Worm (Caenorhabditis elegans): ENCODE measurements around the gene F10C1.1.
A peak's percentile ranks its signal among the peaks of the same experiment; 100 is the strongest.

Gene F10C1.1

DNA sequence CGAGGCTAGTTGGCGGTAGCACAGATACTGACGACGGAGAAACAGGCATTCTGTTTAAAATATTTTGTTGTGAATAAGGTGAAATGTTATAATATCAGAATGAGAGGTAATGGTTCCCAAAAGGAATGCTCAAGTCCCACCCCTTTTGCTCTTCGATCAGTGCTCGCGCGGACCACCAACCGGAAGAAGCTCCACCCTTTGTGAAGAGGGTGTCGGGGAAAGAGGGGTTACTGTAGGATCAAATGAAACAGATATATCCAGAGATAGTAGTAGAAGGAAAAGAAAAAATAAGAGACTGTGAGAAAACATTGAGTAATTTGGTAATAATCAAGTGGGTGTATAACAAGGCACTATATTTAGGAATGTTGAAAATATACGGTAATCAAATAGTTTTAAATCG lies at the start of gene F10C1.1, which contains the start of gene dmd-5:
TSS of gene F10C1.1 (plus strand) at position 110 of the 400 bp plus-strand sequence.
TSS of gene dmd-5 (minus strand) at position 101 of the 400 bp plus-strand sequence.
- TF ChIP-seq ama-1 (optimal IDR thresholded peaks at IDR 0.05), result no peak
- TF ChIP-seq scrt-1 (GFP tag; IDR thresholded peaks at IDR 0.05), result no peak
- TF ChIP-seq sea-1 (GFP tag; conservative IDR thresholded peaks at IDR 0.05), result no peak
- no peak for TF ChIP-seq ceh-36 (tag; optimal IDR thresholded peaks at IDR 0.05)
- TF ChIP-seq hmg-4 (GFP tag; optimal IDR thresholded peaks at IDR 0.05), result no peak
- no peak for TF ChIP-seq flt-1 (GFP tag; IDR thresholded peaks at IDR 0.05)
- TF ChIP-seq F13C5.2 (tag; optimal IDR thresholded peaks at IDR 0.05), result no peak
- no peak for TF ChIP-seq tbx-37 (GFP tag; conservative IDR thresholded peaks at IDR 0.05)
- TF ChIP-seq B0310.2 (tag; optimal IDR thresholded peaks at IDR 0.05), result no peak
- TF ChIP-seq ets-7 (tag; optimal IDR thresholded peaks at IDR 0.05), result no peak
- no peak for TF ChIP-seq hnd-1 (tag; optimal IDR thresholded peaks at IDR 0.05)
- TF ChIP-seq aly-1 (tag; optimal IDR thresholded peaks at IDR 0.05), result no peak
- TF ChIP-seq pes-1 (GFP tag; IDR thresholded peaks at IDR 0.05), result no peak
- no peak for TF ChIP-seq tbx-11 (GFP tag; IDR thresholded peaks at IDR 0.05)

DNA sequence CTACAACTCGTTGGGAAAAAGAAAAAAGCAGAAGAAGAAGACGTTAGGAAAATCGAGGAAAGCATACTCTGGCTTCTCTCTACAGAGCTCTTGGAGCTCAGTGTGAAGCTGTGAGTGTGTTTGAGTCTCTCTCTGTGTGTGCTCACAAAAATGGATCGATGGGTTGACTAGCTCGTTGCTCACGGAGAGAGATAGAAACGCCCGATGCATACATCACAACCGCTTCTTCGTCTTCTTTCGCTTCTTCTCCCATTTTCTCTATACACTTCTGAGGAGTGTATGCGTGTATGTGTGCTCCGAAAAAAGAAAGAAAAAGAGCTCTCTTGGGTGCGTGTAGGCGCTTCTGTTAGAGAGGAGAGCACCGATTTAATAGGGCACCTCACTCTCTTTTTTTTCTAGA lies 48.9 kb upstream of the F10C1.1 start:
- no peak for TF ChIP-seq tbx-37 (GFP tag; conservative IDR thresholded peaks at IDR 0.05)

DNA sequence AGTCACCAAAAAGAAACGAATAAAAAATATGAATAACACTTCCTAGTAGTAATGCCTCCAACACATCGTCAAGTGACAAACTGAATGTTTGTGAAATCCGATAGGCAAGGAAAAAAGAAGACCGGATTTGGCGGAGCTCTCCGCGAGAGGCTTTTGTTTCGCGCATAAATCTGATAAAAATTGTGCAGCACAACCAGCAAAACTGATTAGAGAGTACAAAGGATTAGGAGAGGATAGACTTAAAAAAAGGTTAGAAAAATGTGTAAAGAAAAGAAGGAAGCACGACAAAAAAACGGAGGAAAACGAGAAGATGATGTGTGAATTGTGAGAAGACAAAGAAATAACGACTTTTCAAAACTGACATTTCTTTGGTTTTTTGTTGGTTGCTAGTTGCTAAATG lies 46.3 kb upstream of the F10C1.1 start, which contains the start of gene rab-3:
TSS of gene rab-3 (minus strand) at position 147 of the 400 bp plus-strand sequence.
- TF ChIP-seq pes-1 (GFP tag; IDR thresholded peaks at IDR 0.05) (no peak), hnd-1 (tag; optimal IDR thresholded peaks at IDR 0.05) (no peak), hmbx-1 (tag; optimal IDR thresholded peaks at IDR 0.05) (no peak), ceh-13 (GFP tag; optimal IDR thresholded peaks at IDR 0.05) (no peak), sea-1 (GFP tag; conservative IDR thresholded peaks at IDR 0.05) (no peak), F13C5.2 (tag; optimal IDR thresholded peaks at IDR 0.05) (no peak), ets-7 (tag; optimal IDR thresholded peaks at IDR 0.05) (no peak), ceh-36 (tag; optimal IDR thresholded peaks at IDR 0.05) (no peak), ama-1 (optimal IDR thresholded peaks at IDR 0.05) (no peak), hmg-4 (GFP tag; optimal IDR thresholded peaks at IDR 0.05) (no peak), tbx-37 (GFP tag; conservative IDR thresholded peaks at IDR 0.05) (no peak), aly-1 (tag; optimal IDR thresholded peaks at IDR 0.05) (no peak), flt-1 (GFP tag; IDR thresholded peaks at IDR 0.05) (no peak), tbx-11 (GFP tag; IDR thresholded peaks at IDR 0.05) (no peak)

DNA sequence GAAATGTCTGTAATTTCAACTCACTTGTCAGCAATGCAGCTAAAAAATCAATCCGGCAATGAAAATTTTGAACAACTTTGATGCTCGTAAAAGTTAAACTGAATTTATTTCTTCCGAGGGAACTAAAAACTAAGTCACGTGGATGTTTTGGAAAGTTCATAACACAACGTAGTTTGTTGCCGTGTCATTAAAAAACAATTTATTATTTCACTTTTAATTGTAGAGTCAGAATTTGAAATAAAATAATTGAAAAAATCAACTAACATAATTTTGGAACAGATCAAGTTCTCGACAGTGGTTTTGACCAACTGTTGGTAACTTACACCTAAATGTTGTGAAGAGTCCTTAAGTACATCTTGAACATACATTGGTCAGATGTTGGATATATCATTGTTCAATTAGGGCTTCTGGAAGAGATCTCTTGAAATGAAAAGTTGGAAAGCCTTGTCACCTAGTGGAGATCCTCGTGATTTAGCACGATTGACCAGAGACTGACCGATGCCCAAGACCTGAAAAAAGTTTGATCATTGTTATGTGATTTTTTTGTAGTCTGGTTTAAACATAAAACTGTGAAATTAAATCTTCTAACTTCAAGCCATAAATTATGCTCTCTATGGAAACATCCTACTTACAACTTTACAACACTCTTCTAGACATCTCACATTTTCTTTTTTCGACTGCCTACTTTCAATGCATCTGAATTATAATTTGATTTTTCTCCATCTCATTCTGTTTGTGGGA lies 43.5 kb upstream of the F10C1.1 start, which contains the start of the genes C18A3.7 and C18A3.11:
TSS of gene C18A3.7 (minus strand) at position 101 of the 741 bp plus-strand sequence.
TSS of gene C18A3.11 (plus strand) at position 691 of the 741 bp plus-strand sequence.
- TF ChIP-seq hmg-4 (GFP tag; optimal IDR thresholded peaks at IDR 0.05), result no peak
- no peak for TF ChIP-seq F13C5.2 (tag; optimal IDR thresholded peaks at IDR 0.05)
- TF ChIP-seq tra-4 (tag; optimal IDR thresholded peaks at IDR 0.05), result no peak
- no peak for TF ChIP-seq hnd-1 (tag; optimal IDR thresholded peaks at IDR 0.05)

DNA sequence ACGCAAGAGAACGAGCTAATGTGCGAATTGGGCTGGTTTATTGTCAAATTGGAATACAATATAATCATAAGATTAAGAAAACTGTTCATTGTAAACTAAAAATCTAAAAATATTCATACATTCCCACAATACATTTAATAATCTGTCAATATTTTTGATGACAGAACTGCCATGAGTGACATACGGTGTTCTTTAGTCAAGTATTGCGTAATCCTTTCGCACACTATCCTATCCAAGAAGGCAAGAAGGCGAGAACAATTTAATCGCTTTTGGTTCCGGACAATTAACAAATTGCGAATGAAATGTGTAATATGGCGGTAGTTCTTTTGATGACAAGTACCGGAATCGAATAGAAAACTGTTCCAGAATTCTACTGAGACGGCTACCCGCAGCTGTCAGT lies 39.1 kb upstream of the F10C1.1 start:
- TF ChIP-seq tbx-11 (GFP tag; IDR thresholded peaks at IDR 0.05), result no peak
- TF ChIP-seq hmg-4 (GFP tag; optimal IDR thresholded peaks at IDR 0.05), result no peak
- TF ChIP-seq hmbx-1 (tag; optimal IDR thresholded peaks at IDR 0.05), result no peak
- TF ChIP-seq scrt-1 (GFP tag; IDR thresholded peaks at IDR 0.05), result no peak
- no peak for TF ChIP-seq flt-1 (GFP tag; IDR thresholded peaks at IDR 0.05)
- no peak for TF ChIP-seq pes-1 (GFP tag; IDR thresholded peaks at IDR 0.05)
- no peak for TF ChIP-seq hnd-1 (tag; optimal IDR thresholded peaks at IDR 0.05)
- TF ChIP-seq B0310.2 (tag; optimal IDR thresholded peaks at IDR 0.05), result no peak
- TF ChIP-seq sea-1 (GFP tag; conservative IDR thresholded peaks at IDR 0.05), result no peak
- no peak for TF ChIP-seq aly-1 (tag; optimal IDR thresholded peaks at IDR 0.05)
- no peak for TF ChIP-seq F13C5.2 (tag; optimal IDR thresholded peaks at IDR 0.05)
- no peak for TF ChIP-seq ama-1 (optimal IDR thresholded peaks at IDR 0.05)

DNA sequence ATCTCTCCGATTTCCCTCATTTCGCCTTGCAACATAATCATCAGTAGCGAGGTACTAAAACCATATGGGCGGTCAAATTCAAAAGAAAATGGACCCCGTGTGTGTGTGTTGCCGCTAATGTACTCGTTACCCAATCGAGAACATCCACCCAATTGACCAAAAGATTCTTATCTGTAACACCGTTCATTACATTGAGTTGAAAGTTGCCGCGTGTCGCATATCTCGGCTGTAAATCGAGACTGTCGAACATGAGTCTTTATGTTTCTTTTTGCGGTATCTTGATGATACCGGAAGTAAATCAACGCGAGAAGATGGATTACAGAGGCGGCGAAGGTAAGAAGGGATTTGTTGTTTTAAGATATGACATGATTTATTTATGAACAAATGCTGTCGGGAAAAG lies 38.3 kb upstream of the F10C1.1 start:
- TF ChIP-seq ets-7 (tag; optimal IDR thresholded peaks at IDR 0.05), result peak; percentile 77
- TF ChIP-seq flt-1 (GFP tag; IDR thresholded peaks at IDR 0.05), result no peak
- TF ChIP-seq B0310.2 (tag; optimal IDR thresholded peaks at IDR 0.05), result no peak
- TF ChIP-seq ceh-36 (tag; optimal IDR thresholded peaks at IDR 0.05), result no peak
- TF ChIP-seq hmbx-1 (tag; optimal IDR thresholded peaks at IDR 0.05), result no peak

DNA sequence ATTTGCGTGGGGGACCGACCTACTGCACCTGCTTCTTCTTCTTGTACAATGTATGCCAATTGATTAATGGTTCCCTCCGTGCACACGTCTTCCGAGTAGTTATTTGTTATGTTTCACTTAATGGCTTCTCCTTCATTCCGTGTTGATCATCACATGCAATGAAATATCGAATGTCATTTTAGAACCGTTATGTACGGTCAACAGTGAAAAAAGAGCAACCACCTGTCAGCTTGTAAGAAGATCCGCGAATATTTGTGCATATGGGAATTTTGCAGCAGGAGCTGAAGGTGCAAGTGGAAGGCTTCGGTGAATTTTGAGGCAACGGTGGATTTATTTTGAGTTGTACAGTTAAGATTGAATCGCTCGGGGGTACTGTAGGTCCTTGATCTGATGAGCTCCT lies 37.4 kb upstream of the F10C1.1 start:
- no peak for TF ChIP-seq tbx-11 (GFP tag; IDR thresholded peaks at IDR 0.05)
- TF ChIP-seq pes-1 (GFP tag; IDR thresholded peaks at IDR 0.05), result no peak
- TF ChIP-seq flt-1 (GFP tag; IDR thresholded peaks at IDR 0.05), result no peak
- TF ChIP-seq hnd-1 (tag; optimal IDR thresholded peaks at IDR 0.05), result no peak
- TF ChIP-seq ceh-36 (tag; optimal IDR thresholded peaks at IDR 0.05), result no peak
- no peak for TF ChIP-seq sea-1 (GFP tag; conservative IDR thresholded peaks at IDR 0.05)
- TF ChIP-seq ceh-13 (GFP tag; optimal IDR thresholded peaks at IDR 0.05), result no peak
- TF ChIP-seq tra-4 (tag; optimal IDR thresholded peaks at IDR 0.05), result no peak
- TF ChIP-seq ets-7 (tag; optimal IDR thresholded peaks at IDR 0.05), result no peak
- TF ChIP-seq hmbx-1 (tag; optimal IDR thresholded peaks at IDR 0.05), result no peak
- TF ChIP-seq aly-1 (tag; optimal IDR thresholded peaks at IDR 0.05), result no peak
- TF ChIP-seq scrt-1 (GFP tag; IDR thresholded peaks at IDR 0.05), result no peak
- no peak for TF ChIP-seq F13C5.2 (tag; optimal IDR thresholded peaks at IDR 0.05)
- TF ChIP-seq hmg-4 (GFP tag; optimal IDR thresholded peaks at IDR 0.05), result no peak
- no peak for TF ChIP-seq tbx-37 (GFP tag; conservative IDR thresholded peaks at IDR 0.05)
- TF ChIP-seq ama-1 (optimal IDR thresholded peaks at IDR 0.05), result no peak
- no peak for TF ChIP-seq B0310.2 (tag; optimal IDR thresholded peaks at IDR 0.05)

DNA sequence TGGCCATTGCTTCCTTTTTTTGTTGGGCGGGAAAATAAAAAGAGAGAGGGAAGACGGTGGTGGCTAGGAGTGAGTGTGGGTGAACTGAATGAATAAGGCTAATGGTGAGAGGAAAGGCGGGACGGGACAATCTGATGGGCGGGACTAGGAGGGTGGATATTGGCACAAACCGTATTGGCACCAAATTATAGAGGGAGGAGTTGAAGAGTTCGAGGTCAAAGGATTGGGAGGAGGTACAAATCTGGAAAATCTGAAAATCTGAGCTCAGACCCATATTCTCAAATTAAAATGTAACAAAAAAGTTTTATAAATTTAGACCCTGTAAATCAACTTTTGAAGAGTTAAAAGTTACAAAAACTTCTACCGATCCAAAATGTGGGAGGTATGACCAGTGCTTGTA lies 35.2 kb upstream of the F10C1.1 start, which contains the start of gene hlh-14:
TSS of gene hlh-14 (minus strand) at position 101 of the 400 bp plus-strand sequence.
- no peak for TF ChIP-seq F13C5.2 (tag; optimal IDR thresholded peaks at IDR 0.05)
- TF ChIP-seq ceh-13 (GFP tag; optimal IDR thresholded peaks at IDR 0.05), result no peak
- no peak for TF ChIP-seq hmg-4 (GFP tag; optimal IDR thresholded peaks at IDR 0.05)
- TF ChIP-seq tbx-37 (GFP tag; conservative IDR thresholded peaks at IDR 0.05), result no peak
- TF ChIP-seq tbx-11 (GFP tag; IDR thresholded peaks at IDR 0.05), result no peak
- no peak for TF ChIP-seq aly-1 (tag; optimal IDR thresholded peaks at IDR 0.05)
- TF ChIP-seq pes-1 (GFP tag; IDR thresholded peaks at IDR 0.05), result no peak
- no peak for TF ChIP-seq tra-4 (tag; optimal IDR thresholded peaks at IDR 0.05)
- TF ChIP-seq hmbx-1 (tag; optimal IDR thresholded peaks at IDR 0.05), result no peak
- no peak for TF ChIP-seq hnd-1 (tag; optimal IDR thresholded peaks at IDR 0.05)
- no peak for TF ChIP-seq flt-1 (GFP tag; IDR thresholded peaks at IDR 0.05)
- no peak for TF ChIP-seq sea-1 (GFP tag; conservative IDR thresholded peaks at IDR 0.05)
- TF ChIP-seq ceh-36 (tag; optimal IDR thresholded peaks at IDR 0.05), result no peak
- no peak for TF ChIP-seq ets-7 (tag; optimal IDR thresholded peaks at IDR 0.05)
- TF ChIP-seq scrt-1 (GFP tag; IDR thresholded peaks at IDR 0.05), result no peak; the same call in 1 of the 2 replicates
- TF ChIP-seq B0310.2 (tag; optimal IDR thresholded peaks at IDR 0.05), result no peak
- no peak for TF ChIP-seq ama-1 (optimal IDR thresholded peaks at IDR 0.05)

Data from whole organism, early embryonic.